Worm (Caenorhabditis elegans) whole organism, L1 larva: ENCODE data around the gene edg-1.

Experiments used
- Y116A8C.19 ChIP-seq: sonication (generic microtip); optimal IDR thresholded peaks from 2 replicates; lab custom pipeline; 2016; ENCODE audit warnings: missing compliant biosample characterization, missing genetic modification characterization, borderline replicate concordance
- ceh-63 ChIP-seq: fragments of 200-800 bp; sonication (Bioruptor generic); optimal IDR thresholded peaks from 2 replicates; lab custom pipeline; 2018; ENCODE audit warnings: mild to moderate bottlenecking, missing genetic modification characterization, missing compliant biosample characterization
- ceh-82 ChIP-seq, 3 experiments: fragments of 150-350 bp in 1 of 3; sonication (generic microtip) in 2 of 3; optimal IDR thresholded peaks; 2 replicates each; lab custom pipeline; 2014 to 2017; ENCODE audit warnings: missing biosample characterization in 3 of 3, missing genetic modification characterization in 3 of 3
- ceh-88 ChIP-seq: fragments of 200-800 bp; sonication (Bioruptor generic); IDR thresholded peaks from 2 replicates; pipeline ENCODE4 v1.3.6; 2022; ENCODE audit warnings: missing genetic modification characterization, missing compliant biosample characterization
- dpl-1 ChIP-seq, 3 experiments: fragments of 150-350 bp in 2 of 3; sonication (generic microtip) in 1 of 3; optimal IDR thresholded peaks; 2 replicates each; lab custom pipeline; 2014 to 2017; ENCODE audit warnings: missing biosample characterization in 3 of 3, missing genetic modification characterization in 3 of 3, missing genetic modification reagents in 3 of 3
- dsc-1 ChIP-seq: sonication (generic microtip); optimal IDR thresholded peaks from 2 replicates; lab custom pipeline; 2016; ENCODE audit warnings: mild to moderate bottlenecking, missing genetic modification characterization, missing compliant biosample characterization
- efl-3 ChIP-seq: fragments of 200-800 bp; sonication (Bioruptor generic); optimal IDR thresholded peaks from 2 replicates; lab custom pipeline; 2018; ENCODE audit warnings: mild to moderate bottlenecking, missing genetic modification characterization, missing compliant biosample characterization
- elt-3 ChIP-seq, 6 experiments: fragments of 150-350 bp in 1 of 6; sonication (generic microtip); optimal IDR thresholded peaks; 2 replicates each; lab custom pipeline; 2017 to 2018; ENCODE audit warnings: missing biosample characterization in 6 of 6, missing genetic modification characterization in 6 of 6, inconsistent platforms in 1 of 6
- fkh-8 ChIP-seq: sonication (generic microtip); optimal IDR thresholded peaks from 2 replicates; lab custom pipeline; 2016; ENCODE audit warnings: mild to moderate bottlenecking, missing genetic modification characterization, missing compliant biosample characterization
- fos-1 ChIP-seq: fragments of 150-350 bp; optimal IDR thresholded peaks from 2 replicates; lab custom pipeline; 2014; ENCODE audit warnings: missing biosample characterization, missing genetic modification characterization
- grh-1 ChIP-seq: fragments of 200-800 bp; sonication (Bioruptor generic); IDR thresholded peaks from 2 replicates; pipeline ENCODE4 v1.3.6; 2022; ENCODE audit warnings: missing genetic modification reagents, missing genetic modification characterization, missing compliant biosample characterization
- hlh-17 ChIP-seq: fragments of 200-800 bp; sonication (Bioruptor generic); optimal IDR thresholded peaks from 2 replicates; lab custom pipeline; 2018; ENCODE audit warnings: missing genetic modification characterization, mild to moderate bottlenecking, missing compliant biosample characterization, moderate library complexity, borderline replicate concordance
- hpl-2 ChIP-seq: fragments of 150-350 bp; optimal IDR thresholded peaks from 2 replicates; lab custom pipeline; 2014; ENCODE audit warnings: missing biosample characterization, missing genetic modification reagents, missing genetic modification characterization
- irx-1 ChIP-seq: sonication (generic microtip); optimal IDR thresholded peaks from 2 replicates; lab custom pipeline; 2016; ENCODE audit warnings: missing genetic modification characterization, missing compliant biosample characterization
- lin-13 ChIP-seq: fragments of 150-350 bp; optimal IDR thresholded peaks from 2 replicates; lab custom pipeline; 2014; ENCODE audit warnings: missing biosample characterization, missing genetic modification reagents, missing genetic modification characterization
- lin-14 ChIP-seq: fragments of 200-800 bp; sonication (Bioruptor generic); optimal IDR thresholded peaks from 2 replicates; lab custom pipeline; 2018; ENCODE audit warnings: mild to moderate bottlenecking, missing genetic modification characterization, moderate library complexity, missing compliant biosample characterization
- lin-35 ChIP-seq, 2 experiments: fragments of 150-350 bp; optimal IDR thresholded peaks; 2 replicates each; lab custom pipeline; 2014; ENCODE audit warnings: missing biosample characterization in 2 of 2, missing genetic modification characterization in 2 of 2, missing genetic modification reagents in 2 of 2
- lin-39 ChIP-seq: fragments of 150-350 bp; optimal IDR thresholded peaks from 2 replicates; lab custom pipeline; 2014; ENCODE audit warnings: missing biosample characterization, missing genetic modification reagents, missing genetic modification characterization
- lsy-2 ChIP-seq, 2 experiments: fragments of 150-350 bp; optimal IDR thresholded peaks; 2 replicates each; lab custom pipeline; 2014; ENCODE audit warnings: missing biosample characterization in 2 of 2, missing genetic modification characterization in 2 of 2
- mef-2 ChIP-seq: fragments of 150-350 bp; optimal IDR thresholded peaks from 2 replicates; lab custom pipeline; 2014; ENCODE audit warnings: missing biosample characterization, missing genetic modification characterization
- mep-1 ChIP-seq: fragments of 150-350 bp; optimal IDR thresholded peaks from 2 replicates; lab custom pipeline; 2014; ENCODE audit warnings: missing biosample characterization, missing genetic modification characterization
- nhr-11 ChIP-seq: fragments of 150-350 bp; optimal IDR thresholded peaks from 2 replicates; lab custom pipeline; 2014; ENCODE audit warnings: missing biosample characterization, missing genetic modification characterization
- nhr-12 ChIP-seq: sonication (generic microtip); optimal IDR thresholded peaks from 2 replicates; lab custom pipeline; 2017; ENCODE audit warnings: missing biosample characterization, missing genetic modification characterization
- nhr-19 ChIP-seq: fragments of 200-800 bp; sonication (Bioruptor generic); conservative IDR thresholded peaks from 2 replicates; pipeline ENCODE4 v1.3.6; 2022; ENCODE audit warnings: missing genetic modification characterization, missing compliant biosample characterization
- nhr-20 ChIP-seq: sonication (generic microtip); optimal IDR thresholded peaks from 2 replicates; lab custom pipeline; 2016; ENCODE audit warnings: mild to moderate bottlenecking, missing genetic modification characterization, missing compliant biosample characterization
- nhr-47 ChIP-seq: sonication (generic microtip); optimal IDR thresholded peaks from 2 replicates; lab custom pipeline; 2016; ENCODE audit warnings: mild to moderate bottlenecking, missing genetic modification characterization, moderate library complexity, missing compliant biosample characterization
- nhr-71 ChIP-seq: sonication (generic microtip); optimal IDR thresholded peaks from 2 replicates; lab custom pipeline; 2016; ENCODE audit warnings: mild to moderate bottlenecking, missing genetic modification characterization, moderate library complexity, missing compliant biosample characterization
- nhr-85 ChIP-seq: sonication (generic microtip); peaks from one replicate; lab custom pipeline; 2016; ENCODE audit warnings: missing genetic modification characterization, inconsistent platforms, missing compliant biosample characterization
- pag-3 ChIP-seq: sonication (generic microtip); optimal IDR thresholded peaks from 2 replicates; lab custom pipeline; 2017; ENCODE audit warnings: missing genetic modification characterization, mild to moderate bottlenecking, missing compliant biosample characterization, antibody characterized with exemption, borderline replicate concordance; ENCODE audit not compliant: insufficient read depth
- rnt-1 ChIP-seq: sonication (generic microtip); optimal IDR thresholded peaks from 2 replicates; lab custom pipeline; 2016; ENCODE audit warnings: mild to moderate bottlenecking, missing genetic modification characterization, moderate library complexity, missing compliant biosample characterization
- snu-23 ChIP-seq: sonication (generic microtip); optimal IDR thresholded peaks from 2 replicates; lab custom pipeline; 2016; ENCODE audit warnings: missing genetic modification characterization, missing compliant biosample characterization
- sox-4 ChIP-seq: sonication (generic microtip); optimal IDR thresholded peaks from 2 replicates; lab custom pipeline; 2016; ENCODE audit warnings: missing genetic modification characterization, missing compliant biosample characterization
- sup-37 ChIP-seq: fragments of 200-800 bp; sonication (Bioruptor generic); optimal IDR thresholded peaks from 2 replicates; lab custom pipeline; 2018; ENCODE audit warnings: mild to moderate bottlenecking, missing genetic modification characterization, missing compliant biosample characterization
- swsn-7 ChIP-seq: sonication (generic microtip); optimal IDR thresholded peaks from 2 replicates; lab custom pipeline; 2016; ENCODE audit warnings: missing genetic modification characterization, missing compliant biosample characterization
- unc-130 ChIP-seq: fragments of 150-350 bp; optimal IDR thresholded peaks from 2 replicates; lab custom pipeline; 2017; ENCODE audit warnings: missing biosample characterization, missing genetic modification characterization, inconsistent platforms
- unc-30 ChIP-seq: sonication (generic microtip); optimal IDR thresholded peaks from 2 replicates; lab custom pipeline; 2017; ENCODE audit warnings: missing biosample characterization, missing genetic modification characterization
- unc-86 ChIP-seq: sonication (generic microtip); optimal IDR thresholded peaks from 2 replicates; lab custom pipeline; 2016; ENCODE audit warnings: missing genetic modification characterization, missing compliant biosample characterization
- unc-98 ChIP-seq: fragments of 200-800 bp; sonication (Bioruptor generic); IDR thresholded peaks from 2 replicates; pipeline ENCODE4 v1.3.6; 2022; ENCODE audit warnings: missing genetic modification characterization, missing compliant biosample characterization
- vab-15 ChIP-seq: sonication (generic microtip); optimal IDR thresholded peaks from 2 replicates; lab custom pipeline; 2017; ENCODE audit warnings: missing genotype, mild to moderate bottlenecking, missing genetic modification characterization, missing compliant biosample characterization
- zip-4 ChIP-seq: fragments of 200-800 bp; sonication (Bioruptor generic); optimal IDR thresholded peaks from 2 replicates; lab custom pipeline; 2018; ENCODE audit warnings: mild to moderate bottlenecking, missing genetic modification characterization, moderate library complexity, missing compliant biosample characterization

Gene edg-1

ce11 chrIV:11347275-11347674 is 26.7 kb downstream of the edg-1 start:
- TF ChIP-seq hlh-17 (GFP tag; lab: Kevin White, UChicago) (no peak), fkh-8 (tag; lab: Kevin White, UChicago) (peak; percentile 57), mef-2 (peak; percentile 6), dsc-1 (peak; percentile 63), lin-13 (GFP tag; lab: Kevin White, UChicago) (no peak), nhr-47 (tag; lab: Kevin White, UChicago) (peak; percentile 11)

- peak; percentile 34 for TF ChIP-seq lin-14 (GFP tag; lab: Kevin White, UChicago)
- no peak for TF ChIP-seq sup-37 (GFP tag; lab: Kevin White, UChicago)
Measured at ce11 chrIV:11348822-11349221, 28.2 kb downstream of the edg-1 start.

- TF ChIP-seq lin-14 (GFP tag; lab: Kevin White, UChicago) (peak; percentile 62), lin-13 (GFP tag; lab: Kevin White, UChicago) (no peak), nhr-11 (tag; lab: Kevin White, UChicago) (no peak), ceh-88 (GFP tag; lab: Robert Waterston, UW) (no peak), fos-1 (tag; lab: Kevin White, UChicago) (no peak), nhr-71 (tag; lab: Kevin White, UChicago) (peak; percentile 37), mef-2 (peak; percentile 7), dsc-1 (peak; percentile 55), irx-1 (no peak), lin-35 (GFP tag; optimal IDR thresholded peaks at IDR 0.05; lab: Kevin White, UChicago) (no peak), lsy-2 (tag; optimal IDR thresholded peaks at IDR 0.05; lab: Kevin White, UChicago) (peak; percentile 0 to 28), unc-130 (no peak), unc-86 (tag; lab: Kevin White, UChicago) (peak; percentile 7), ceh-63 (GFP tag; lab: Kevin White, UChicago) (no peak), vab-15 (tag; lab: Kevin White, UChicago) (no peak), swsn-7 (no peak), nhr-19 (GFP tag; lab: Robert Waterston, UW) (no peak), nhr-47 (tag; lab: Kevin White, UChicago) (peak; percentile 53), grh-1 (GFP tag; lab: Robert Waterston, UW) (no peak), elt-3 (tag; optimal IDR thresholded peaks at IDR 0.05; lab: Kevin White, UChicago) (no peak), ceh-82 (tag; optimal IDR thresholded peaks at IDR 0.05; lab: Kevin White, UChicago) (peak in 1 of 3 experiments; percentile 1), zip-4 (GFP tag; lab: Kevin White, UChicago) (no peak), sup-37 (GFP tag; lab: Kevin White, UChicago) (no peak), sox-4 (tag; lab: Kevin White, UChicago) (no peak), mep-1 (tag; lab: Kevin White, UChicago) (no peak), dpl-1 (GFP tag; optimal IDR thresholded peaks at IDR 0.05; lab: Kevin White, UChicago) (no peak), Y116A8C.19 (tag; lab: Kevin White, UChicago) (no peak), hpl-2 (GFP tag; lab: Kevin White, UChicago) (no peak), nhr-20 (no peak)
Measured at ce11 chrIV:11349747-11350146, 29.1 kb downstream of the edg-1 start.

- TF ChIP-seq swsn-7 (peak; percentile 24), lin-39 (peak; percentile 66), nhr-19 (GFP tag; lab: Robert Waterston, UW) (peak; percentile 55), rnt-1 (tag; lab: Kevin White, UChicago) (peak; percentile 75), fos-1 (tag; lab: Kevin White, UChicago) (no peak), unc-98 (GFP tag; lab: Robert Waterston, UW) (peak; percentile 38; the same call in 1 of the 2 replicates), snu-23 (GFP tag; lab: Kevin White, UChicago) (peak; percentile 47), nhr-71 (tag; lab: Kevin White, UChicago) (peak; percentile 85), pag-3 (peak; percentile 64), unc-30 (no peak), efl-3 (GFP tag; lab: Kevin White, UChicago) (no peak), nhr-20 (peak; percentile 41), nhr-12 (tag; lab: Kevin White, UChicago) (no peak), nhr-85 (no peak), lsy-2 (tag; optimal IDR thresholded peaks at IDR 0.05; lab: Kevin White, UChicago) (peak; percentile 31 to 45), unc-130 (no peak), lin-14 (GFP tag; lab: Kevin White, UChicago) (peak; percentile 93)
Measured at ce11 chrIV:11350809-11351208, 30.2 kb downstream of the edg-1 start.
